Fruit fly (Drosophila melanogaster): ENCODE measurements around the gene CG9988.

DNA sequence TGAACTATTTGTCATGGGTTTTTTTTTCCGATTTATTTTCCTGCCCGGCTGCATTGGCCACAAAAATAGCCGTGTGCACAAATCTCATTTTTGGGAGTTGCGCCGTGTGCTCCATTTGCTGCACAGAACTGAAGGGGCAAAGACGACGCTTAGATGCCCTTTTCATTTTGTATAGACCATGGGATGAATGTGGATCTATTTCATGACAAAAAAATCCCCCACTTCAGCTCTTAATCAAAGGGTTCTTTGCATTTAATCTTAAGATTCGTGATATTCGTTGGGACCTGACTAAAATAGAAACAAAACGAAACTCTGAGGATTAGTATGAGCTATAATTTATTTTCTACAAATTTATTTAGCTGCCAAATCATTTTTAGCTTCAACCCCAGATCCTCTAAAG, 6.1 kb upstream of the CG9988 start:
- TF ChIP-seq Hr39 (GFP tag; optimal IDR thresholded peaks at IDR 0.05) (no peak), Eip75B (GFP tag; optimal IDR thresholded peaks at IDR 0.05) (no peak), CG8119 (GFP tag; IDR thresholded peaks at IDR 0.05) (0 out of 3 replicates have a peak, but pooled peaks have one; percentile 13), Hr4 (GFP tag; optimal IDR thresholded peaks at IDR 0.05) (peak; percentile 13), CG11902 (GFP tag; optimal IDR thresholded peaks at IDR 0.05) (no peak), CG3919 (GFP tag; optimal IDR thresholded peaks at IDR 0.05) (no peak), spab (GFP tag; optimal IDR thresholded peaks at IDR 0.05) (no peak), Gug (GFP tag; IDR thresholded peaks at IDR 0.05) (no peak), achi (GFP tag; optimal IDR thresholded peaks at IDR 0.05) (no peak), CG11762 (GFP tag; optimal IDR thresholded peaks at IDR 0.05; ENCODE audit: insufficient read depth) (no peak), lz (GFP tag; optimal IDR thresholded peaks at IDR 0.05) (no peak)
